Fruit fly (Drosophila melanogaster): Measurements from ENCODE around the gene CG14989.

Gene CG14989

dm6 chr3L:4138804-4139521 lies 51.6 kb downstream of the CG14989 start, which contains the start of the genes Rop and Ras64B:
Gene Rop (minus strand): TSS chr3L:4138996.
Gene Ras64B (plus strand): TSS chr3L:4139076.
- TF ChIP-seq dsf (GFP tag; optimal IDR thresholded peaks at IDR 0.05; ENCODE audit: borderline replicate concordance) (no peak), sv (GFP tag; optimal IDR thresholded peaks at IDR 0.05) (no peak), Rel (GFP tag; optimal IDR thresholded peaks at IDR 0.05) (no peak), Rel (tag; optimal IDR thresholded peaks at IDR 0.05) (peak; percentile 77), usp (GFP tag; optimal IDR thresholded peaks at IDR 0.05) (no peak), sage (GFP tag; optimal IDR thresholded peaks at IDR 0.05) (no peak), CG9705 (GFP tag; optimal IDR thresholded peaks at IDR 0.05) (no peak), tai (GFP tag; optimal IDR thresholded peaks at IDR 0.05) (no peak), Abd-B (GFP tag; optimal IDR thresholded peaks at IDR 0.05) (no peak), GATAd (GFP tag; optimal IDR thresholded peaks at IDR 0.05) (no peak), CrebA (GFP tag; optimal IDR thresholded peaks at IDR 0.05; ENCODE audit: borderline replicate concordance) (no peak), OdsH (GFP tag; optimal IDR thresholded peaks at IDR 0.05) (peak; percentile 28), woc (GFP tag; optimal IDR thresholded peaks at IDR 0.05) (no peak), N (GFP tag; optimal IDR thresholded peaks at IDR 0.05) (no peak), Sp1 (GFP tag; optimal IDR thresholded peaks at IDR 0.05) (peak; percentile 46), CG32264 (GFP tag; optimal IDR thresholded peaks at IDR 0.05) (no peak), Dif (GFP tag; optimal IDR thresholded peaks at IDR 0.05; ENCODE audit: partially characterized antibody) (no peak), dl (GFP tag; optimal IDR thresholded peaks at IDR 0.05; ENCODE audit: insufficient read depth in 1 of 2, partially characterized antibody in 2 of 2) (no peak), Dfd (GFP tag; optimal IDR thresholded peaks at IDR 0.05) (no peak), brk (GFP tag; optimal IDR thresholded peaks at IDR 0.05) (no peak), fru (GFP tag; optimal IDR thresholded peaks at IDR 0.05) (no peak), jim (GFP tag; optimal IDR thresholded peaks at IDR 0.05) (no peak), HLH106 (tag; optimal IDR thresholded peaks at IDR 0.05) (peak; percentile 9), Hr78 (GFP tag; optimal IDR thresholded peaks at IDR 0.05) (no peak), foxo (GFP tag; optimal IDR thresholded peaks at IDR 0.05) (no peak), Myc (optimal IDR thresholded peaks at IDR 0.05) (no peak), br (GFP tag; optimal IDR thresholded peaks at IDR 0.05) (no peak), Mio (GFP tag; optimal IDR thresholded peaks at IDR 0.05) (no peak), lola (GFP tag; optimal IDR thresholded peaks at IDR 0.05) (no peak), Jra (GFP tag; optimal IDR thresholded peaks at IDR 0.05) (peak; percentile 20), rgr (GFP tag; optimal IDR thresholded peaks at IDR 0.05) (no peak), Hnf4 (GFP tag; optimal IDR thresholded peaks at IDR 0.05) (no peak), ey (GFP tag; optimal IDR thresholded peaks at IDR 0.05) (no peak), pan (optimal IDR thresholded peaks at IDR 0.05) (no peak), dmrt93B (GFP tag; optimal IDR thresholded peaks at IDR 0.05) (no peak), psq (GFP tag; optimal IDR thresholded peaks at IDR 0.05) (peak; percentile 10), h (GFP tag; optimal IDR thresholded peaks at IDR 0.05) (peak; percentile 33), Vsx2 (GFP tag; optimal IDR thresholded peaks at IDR 0.05; ENCODE audit: partially characterized antibody) (no peak), Hr83 (GFP tag; optimal IDR thresholded peaks at IDR 0.05; ENCODE audit: poor library complexity, severe bottlenecking) (peak; percentile 31)

dm6 chr3L:4141167-4141566 lies 53.8 kb downstream of the CG14989 start, which contains the start of gene Akh:
Gene Akh (plus strand): TSS chr3L:4141467.
- TF ChIP-seq CG32264 (GFP tag; optimal IDR thresholded peaks at IDR 0.05) (no peak), usp (GFP tag; optimal IDR thresholded peaks at IDR 0.05) (no peak), Jra (GFP tag; optimal IDR thresholded peaks at IDR 0.05) (no peak), Hr83 (GFP tag; optimal IDR thresholded peaks at IDR 0.05; ENCODE audit: poor library complexity, severe bottlenecking) (no peak), foxo (GFP tag; optimal IDR thresholded peaks at IDR 0.05) (no peak), dmrt93B (GFP tag; optimal IDR thresholded peaks at IDR 0.05) (no peak), CG9705 (GFP tag; optimal IDR thresholded peaks at IDR 0.05) (no peak), Myc (optimal IDR thresholded peaks at IDR 0.05) (no peak), br (GFP tag; optimal IDR thresholded peaks at IDR 0.05) (no peak), sage (GFP tag; optimal IDR thresholded peaks at IDR 0.05) (no peak), Sp1 (GFP tag; optimal IDR thresholded peaks at IDR 0.05) (no peak), woc (GFP tag; optimal IDR thresholded peaks at IDR 0.05) (no peak), Hr78 (GFP tag; optimal IDR thresholded peaks at IDR 0.05) (no peak), fru (GFP tag; optimal IDR thresholded peaks at IDR 0.05) (no peak)
